Fruit fly (Drosophila melanogaster) whole organism, embryonic: ENCODE data around the gene Ptp36E.

Source experiments
- Awh ChIP-seq: fragments of 200-800 bp; sonication (Bioruptor generic); IDR thresholded peaks from 2 replicates; pipeline ENCODE4, ENCODE4 v1.3.6; 2022; ENCODE audit warnings: missing biosample characterization, missing genetic modification characterization
- Blimp-1 ChIP-seq: fragments of 200-800 bp; sonication (Bioruptor generic); optimal IDR thresholded peaks from 3 replicates; lab custom pipeline; 2018; ENCODE audit warnings: missing biosample characterization, missing genetic modification characterization, mild to moderate bottlenecking, moderate library complexity, missing genetic modification reagents
- CG10274 ChIP-seq: fragments of 200-800 bp; sonication (Bioruptor generic); optimal IDR thresholded peaks from 3 replicates; lab custom pipeline; 2017; ENCODE audit warnings: missing biosample characterization, mild to moderate bottlenecking, missing genetic modification characterization
- CG11398 ChIP-seq: fragments of 200-800 bp; sonication (Bioruptor generic); optimal IDR thresholded peaks from 2 replicates; lab custom pipeline; 2016; ENCODE audit warnings: missing biosample characterization, missing genetic modification characterization
- CG12236 ChIP-seq: fragments of 200-800 bp; sonication (Bioruptor generic); optimal IDR thresholded peaks from 2 replicates; lab custom pipeline; 2016; ENCODE audit warnings: missing biosample characterization, missing genetic modification characterization
- CG12659 ChIP-seq: fragments of 200-800 bp; sonication (Bioruptor generic); optimal IDR thresholded peaks from 3 replicates; lab custom pipeline; 2017; ENCODE audit warnings: mild to moderate bottlenecking, missing biosample characterization, missing genetic modification reagents, missing genetic modification characterization
- CG13123 ChIP-seq: fragments of 200-800 bp; sonication (Bioruptor generic); optimal IDR thresholded peaks from 2 replicates; lab custom pipeline; 2016; ENCODE audit warnings: missing biosample characterization, missing genetic modification characterization
- CG14860 ChIP-seq: fragments of 200-800 bp; sonication (Bioruptor generic); IDR thresholded peaks from 3 replicates; pipeline ENCODE4 v1.3.6; 2022; ENCODE audit warnings: missing biosample characterization, missing genetic modification characterization; ENCODE audit not compliant: partially characterized antibody
- CG1602 ChIP-seq: fragments of 200-800 bp; sonication (Bioruptor generic); optimal IDR thresholded peaks from 3 replicates; lab custom pipeline; 2016; ENCODE audit warnings: missing biosample characterization, missing genetic modification characterization
- CG17328 ChIP-seq: fragments of 200-800 bp; sonication (Bioruptor generic); IDR thresholded peaks from 2 replicates; pipeline ENCODE4 v1.3.6; 2022; ENCODE audit warnings: missing biosample characterization, missing genetic modification characterization
- CG17912 ChIP-seq: fragments of 200-800 bp; sonication (Bioruptor generic); optimal IDR thresholded peaks from 2 replicates; lab custom pipeline; 2018; ENCODE audit warnings: missing biosample characterization, mild to moderate bottlenecking, missing genetic modification characterization
- CG18262 ChIP-seq: fragments of 200-800 bp; optimal IDR thresholded peaks from 3 replicates; lab custom pipeline; 2019; ENCODE audit warnings: missing biosample characterization, mild to moderate bottlenecking, missing genetic modification characterization, moderate library complexity
- CG2199 ChIP-seq: fragments of 200-800 bp; sonication (Bioruptor generic); IDR thresholded peaks from 3 replicates; pipeline ENCODE4 v1.3.6; 2022; ENCODE audit warnings: missing biosample characterization, missing genetic modification characterization
- CG2889 ChIP-seq: fragments of 200-800 bp; sonication (Bioruptor generic); IDR thresholded peaks from 3 replicates; pipeline ENCODE4 v1.3.6; 2022; ENCODE audit warnings: missing biosample characterization, missing genetic modification characterization
- CG30403 ChIP-seq: fragments of 200-800 bp; sonication (Bioruptor generic); optimal IDR thresholded peaks from 3 replicates; lab custom pipeline; 2016; ENCODE audit warnings: missing biosample characterization, missing genetic modification characterization
- CG42726 ChIP-seq: fragments of 200-800 bp; sonication (Bioruptor generic); IDR thresholded peaks from 2 replicates; pipeline ENCODE4 v1.3.6; 2022; ENCODE audit warnings: missing biosample characterization, missing genetic modification characterization; ENCODE audit not compliant: partially characterized antibody
- CG5180 ChIP-seq: fragments of 200-800 bp; sonication (Bioruptor generic); optimal IDR thresholded peaks from 3 replicates; lab custom pipeline; 2017; ENCODE audit warnings: missing biosample characterization, missing genetic modification characterization, mild to moderate bottlenecking, moderate library complexity, missing genetic modification reagents
- CG7786 ChIP-seq: fragments of 200-800 bp; sonication (Bioruptor generic); optimal IDR thresholded peaks from 2 replicates; lab custom pipeline; 2016; ENCODE audit warnings: missing biosample characterization, missing genetic modification characterization
- CG8924 ChIP-seq: fragments of 200-800 bp; optimal IDR thresholded peaks from 3 replicates; lab custom pipeline; 2019; ENCODE audit warnings: missing biosample characterization, mild to moderate bottlenecking, missing genetic modification characterization, moderate library complexity
- CG9609 ChIP-seq: fragments of 200-800 bp; sonication (Bioruptor generic); optimal IDR thresholded peaks from 3 replicates; lab custom pipeline; 2016; ENCODE audit warnings: missing biosample characterization, missing genetic modification characterization
- D19B ChIP-seq: fragments of 200-800 bp; sonication (Bioruptor generic); optimal IDR thresholded peaks from 2 replicates; lab custom pipeline; 2017; ENCODE audit warnings: missing biosample characterization, mild to moderate bottlenecking, missing genetic modification characterization
- Dip3 ChIP-seq: fragments of 200-800 bp; sonication (Bioruptor generic); optimal IDR thresholded peaks from 3 replicates; lab custom pipeline; 2016; ENCODE audit warnings: missing biosample characterization, missing genetic modification characterization
- E2f2 ChIP-seq: fragments of 200-800 bp; sonication (Bioruptor generic); IDR thresholded peaks from 2 replicates; pipeline ENCODE4 v1.3.6; 2022; ENCODE audit warnings: missing biosample characterization, missing genetic modification characterization
- Gsc ChIP-seq: fragments of 200-800 bp; sonication (Bioruptor generic); IDR thresholded peaks from 2 replicates; pipeline ENCODE4 v1.3.6; 2022; ENCODE audit warnings: missing biosample characterization, missing genetic modification characterization
- Gug ChIP-seq: fragments of 200-800 bp; sonication (Bioruptor generic); IDR thresholded peaks from 4 replicates; pipeline ENCODE4 v1.3.6; 2022; ENCODE audit warnings: missing biosample characterization, missing genetic modification characterization
- H2.0 ChIP-seq: fragments of 200-800 bp; sonication (Bioruptor generic); IDR thresholded peaks from 2 replicates; pipeline ENCODE4 v1.3.6; 2022; ENCODE audit warnings: missing biosample characterization, missing genetic modification characterization
- Hey ChIP-seq: fragments of 200-800 bp; sonication (Bioruptor generic); optimal IDR thresholded peaks from 3 replicates; lab custom pipeline; 2018; ENCODE audit warnings: missing biosample characterization, mild to moderate bottlenecking, missing genetic modification characterization
- Hr39 ChIP-seq: fragments of >200 bp; optimal IDR thresholded peaks from 2 replicates; lab custom pipeline; 2017
- Max ChIP-seq: fragments of 200-800 bp; sonication (Bioruptor generic); optimal IDR thresholded peaks from 2 replicates; lab custom pipeline; 2016; ENCODE audit warnings: missing biosample characterization, mild to moderate bottlenecking, missing genetic modification characterization
- amos ChIP-seq: fragments of 200-800 bp; sonication (Bioruptor generic); IDR thresholded peaks from 2 replicates; pipeline ENCODE4 v1.3.6; 2022; ENCODE audit warnings: missing biosample characterization, missing genetic modification characterization; ENCODE audit not compliant: partially characterized antibody
- ara ChIP-seq: fragments of 200-800 bp; sonication (Bioruptor generic); IDR thresholded peaks from 2 replicates; pipeline ENCODE4 v1.3.6; 2022; ENCODE audit warnings: missing biosample characterization, missing genetic modification characterization
- cad ChIP-seq: fragments of >200 bp; optimal IDR thresholded peaks from 2 replicates; lab custom pipeline; 2017; ENCODE audit warnings: missing biosample characterization, missing genetic modification characterization
- chm ChIP-seq: fragments of 200-800 bp; sonication (Bioruptor generic); IDR thresholded peaks from 2 replicates; pipeline ENCODE4 v1.3.6; 2022; ENCODE audit warnings: missing biosample characterization, missing genetic modification characterization
- crol ChIP-seq: fragments of 200-800 bp; sonication (Bioruptor generic); IDR thresholded peaks from 2 replicates; pipeline ENCODE4 v1.3.6; 2022; ENCODE audit warnings: missing biosample characterization, missing genetic modification characterization
- danr ChIP-seq: fragments of 200-800 bp; sonication (Bioruptor generic); IDR thresholded peaks from 2 replicates; pipeline ENCODE4 v1.3.6; 2022; ENCODE audit warnings: missing biosample characterization, missing genetic modification characterization
- dati ChIP-seq: fragments of 200-800 bp; sonication (Bioruptor generic); IDR thresholded peaks from 2 replicates; pipeline ENCODE4 v1.3.6; 2022; ENCODE audit warnings: missing biosample characterization, missing genetic modification characterization
- dmrt99B ChIP-seq: fragments of 200-800 bp; sonication (Bioruptor generic); optimal IDR thresholded peaks from 2 replicates; lab custom pipeline; 2018; ENCODE audit warnings: missing biosample characterization, mild to moderate bottlenecking, missing genetic modification characterization, moderate library complexity
- dpn ChIP-seq, 2 experiments: fragments of 200-800 bp; sonication (Bioruptor generic); optimal IDR thresholded peaks; 3 replicates each; lab custom pipeline; 2016; ENCODE audit warnings: missing biosample characterization in 2 of 2, missing genetic modification characterization in 2 of 2
- eve ChIP-seq, 2 experiments: fragments of >200 bp; optimal IDR thresholded peaks; 2 replicates each; lab custom pipeline; 2017; ENCODE audit warnings: missing biosample characterization in 2 of 2, missing genetic modification characterization in 2 of 2
- fd96Cb ChIP-seq: fragments of 200-800 bp; sonication (Bioruptor generic); optimal IDR thresholded peaks from 2 replicates; lab custom pipeline; 2018; ENCODE audit warnings: missing biosample characterization, mild to moderate bottlenecking, missing genetic modification characterization, moderate library complexity
- jigr1 ChIP-seq: fragments of 200-800 bp; sonication (Bioruptor generic); IDR thresholded peaks from 3 replicates; pipeline ENCODE4 v1.3.6; 2022; ENCODE audit warnings: missing biosample characterization, missing genetic modification characterization
- ken ChIP-seq: fragments of 200-800 bp; sonication (Bioruptor generic); IDR thresholded peaks from 3 replicates; pipeline ENCODE4 v1.3.6; 2022; ENCODE audit warnings: missing biosample characterization, missing genetic modification characterization
- knrl ChIP-seq: fragments of 200-800 bp; sonication (Bioruptor generic); IDR thresholded peaks from 3 replicates; pipeline ENCODE4 v1.3.6; 2022; ENCODE audit warnings: missing biosample characterization, missing genetic modification characterization; ENCODE audit not compliant: partially characterized antibody
- lab ChIP-seq: fragments of 200-800 bp; sonication (Bioruptor generic); optimal IDR thresholded peaks from 3 replicates; lab custom pipeline; 2017; ENCODE audit warnings: missing biosample characterization, missing genetic modification characterization, mild to moderate bottlenecking, moderate library complexity, missing genetic modification reagents
- lola ChIP-seq, 3 experiments: fragments of >200 bp in 2 of 3; fragments of 200-800 bp in 1 of 3; sonication (Bioruptor generic) in 1 of 3; optimal IDR thresholded peaks; 2 replicates each; lab custom pipeline; 2017 to 2019; ENCODE audit warnings: missing biosample characterization in 3 of 3, missing genetic modification characterization in 3 of 3, mild to moderate bottlenecking in 1 of 3, moderate library complexity in 1 of 3
- pum ChIP-seq: fragments of 200-800 bp; sonication (Bioruptor generic); optimal IDR thresholded peaks from 2 replicates; lab custom pipeline; 2016; ENCODE audit warnings: missing biosample characterization, missing genetic modification characterization
- row ChIP-seq: fragments of 200-800 bp; sonication (Bioruptor generic); IDR thresholded peaks from 3 replicates; pipeline ENCODE4 v1.3.6; 2022; ENCODE audit warnings: missing biosample characterization, missing genetic modification characterization
- toy ChIP-seq: fragments of 200-800 bp; sonication (Bioruptor generic); IDR thresholded peaks from 2 replicates; pipeline ENCODE4 v1.3.6; 2022; ENCODE audit warnings: missing biosample characterization, missing genetic modification characterization
- tup ChIP-seq: fragments of 200-800 bp; sonication (Bioruptor generic); optimal IDR thresholded peaks from 2 replicates; lab custom pipeline; 2016; ENCODE audit warnings: missing biosample characterization, mild to moderate bottlenecking, missing genetic modification characterization, moderate library complexity
- unpg ChIP-seq: fragments of 200-800 bp; sonication (Bioruptor generic); optimal IDR thresholded peaks from 3 replicates; lab custom pipeline; 2018; ENCODE audit warnings: missing biosample characterization, mild to moderate bottlenecking, missing genetic modification characterization, moderate library complexity

Ptp36E gene

dm6 chr2L:18184648-18185243 lies at the start of gene Ptp36E (continued):
- TF ChIP-seq CG1602 (GFP tag; lab: Kevin White, UChicago) = peak; percentile 50
- no peak for TF ChIP-seq Hey
- TF ChIP-seq Awh (GFP tag; lab: Robert Waterston, UW) = peak; percentile 65
- TF ChIP-seq row (GFP tag; lab: Robert Waterston, UW) = peak; percentile 85
- no peak for TF ChIP-seq CG11398 (GFP tag; lab: Kevin White, UChicago)
- TF ChIP-seq amos (GFP tag; lab: Robert Waterston, UW) = no peak
- TF ChIP-seq dati = no peak
- 0 out of 3 replicates have a peak, but pooled peaks have one; percentile 35 for TF ChIP-seq CG2889 (GFP tag; lab: Robert Waterston, UW)
- TF ChIP-seq CG14860 = no peak
- no peak for TF ChIP-seq cad (GFP tag; lab: Kevin White, UChicago)
- TF ChIP-seq dmrt99B (tag; lab: Kevin White, UChicago) = peak; percentile 92
- TF ChIP-seq CG10274 = peak; percentile 54
- peak; percentile 60 for TF ChIP-seq toy
- no peak for TF ChIP-seq CG17912 (GFP tag; lab: Kevin White, UChicago)
- TF ChIP-seq Gsc = peak; percentile 48; the same call in 1 of the 2 replicates
- no peak for TF ChIP-seq CG9609 (GFP tag; lab: Kevin White, UChicago)
- TF ChIP-seq Max = peak; percentile 13
- peak; percentile 79 for TF ChIP-seq D19B (GFP tag; lab: Kevin White, UChicago)
- TF ChIP-seq ken = no peak
- TF ChIP-seq dpn (GFP tag; optimal IDR thresholded peaks at IDR 0.05; lab: Kevin White, UChicago) = peak in 1 of 2 experiments; percentile 83
- peak; percentile 81 for TF ChIP-seq Blimp-1 (GFP tag; lab: Kevin White, UChicago)
- no peak for TF ChIP-seq CG13123 (GFP tag; lab: Kevin White, UChicago)
- TF ChIP-seq eve (GFP tag; optimal IDR thresholded peaks at IDR 0.05; lab: Kevin White, UChicago) = peak in 1 of 2 experiments; percentile 83
- TF ChIP-seq danr (GFP tag; lab: Robert Waterston, UW) = peak; percentile 48; the same call in 1 of the 2 replicates
- peak; percentile 78 for TF ChIP-seq CG30403 (GFP tag; lab: Kevin White, UChicago)
- peak; percentile 85 for TF ChIP-seq CG8924
- peak; percentile 91 for TF ChIP-seq CG18262 (tag; lab: Kevin White, UChicago)
- TF ChIP-seq pum (GFP tag; lab: Kevin White, UChicago) = peak; percentile 44
- TF ChIP-seq CG12659 (GFP tag; lab: Kevin White, UChicago) = peak; percentile 83
- TF ChIP-seq tup = no peak
- TF ChIP-seq jigr1 = no peak; the same call in 2 of the 3 replicates
- TF ChIP-seq CG7786 (GFP tag; lab: Kevin White, UChicago) = peak; percentile 33
- TF ChIP-seq CG42726 (GFP tag; lab: Robert Waterston, UW) = no peak
- no peak for TF ChIP-seq Hr39
- TF ChIP-seq Dip3 = no peak
- peak; percentile 50; the same call in 1 of the 2 replicates for TF ChIP-seq H2.0
- peak; percentile 74 for TF ChIP-seq CG5180 (GFP tag; lab: Kevin White, UChicago)
- peak; percentile 92 for TF ChIP-seq lab (GFP tag; lab: Kevin White, UChicago)
- no peak for TF ChIP-seq lola (GFP tag; optimal IDR thresholded peaks at IDR 0.05; lab: Kevin White, UChicago)
- peak; percentile 81 for TF ChIP-seq crol (GFP tag; lab: Robert Waterston, UW)
- TF ChIP-seq CG12236 (GFP tag; lab: Kevin White, UChicago) = no peak
- peak; percentile 49; the same call in 2 of the 4 replicates for TF ChIP-seq Gug (GFP tag; lab: Robert Waterston, UW)
- TF ChIP-seq CG2199 = no peak
- TF ChIP-seq ara (GFP tag; lab: Robert Waterston, UW) = peak; percentile 70
- 0 out of 2 replicates have a peak, but pooled peaks have one; percentile 20 for TF ChIP-seq chm (GFP tag; lab: Robert Waterston, UW)
- TF ChIP-seq knrl (GFP tag; lab: Robert Waterston, UW) = no peak
- TF ChIP-seq CG17328 (GFP tag; lab: Robert Waterston, UW) = peak; percentile 48; the same call in 1 of the 2 replicates
- TF ChIP-seq fd96Cb (tag; lab: Kevin White, UChicago) = peak; percentile 82
- peak; percentile 87 for TF ChIP-seq unpg (GFP tag; lab: Kevin White, UChicago)
- TF ChIP-seq E2f2 = peak; percentile 49; the same call in 1 of the 2 replicates
